Worm (Caenorhabditis elegans) whole organism, L3 larva: Measurements from ENCODE around the gene F40F4.7.

Experiments
- aly-2 ChIP-seq: fragments of 150-350 bp; optimal IDR thresholded peaks from 2 replicates; lab custom pipeline; 2014; ENCODE audit warnings: missing biosample characterization, missing genetic modification characterization
- egl-27 ChIP-seq: sonication (generic microtip); optimal IDR thresholded peaks from 4 replicates; lab custom pipeline; 2017; ENCODE audit warnings: missing biosample characterization, missing genetic modification reagents, missing genetic modification characterization
- elt-1 ChIP-seq: fragments of 150-350 bp; optimal IDR thresholded peaks from 2 replicates; lab custom pipeline; 2014; ENCODE audit warnings: missing biosample characterization, missing genetic modification characterization
- fkh-10 ChIP-seq: sonication (generic microtip); optimal IDR thresholded peaks from 2 replicates; lab custom pipeline; 2017; ENCODE audit warnings: missing biosample characterization, missing genetic modification reagents, missing genetic modification characterization

- TF ChIP-seq fkh-10 (GFP tag; lab: Kevin White, UChicago) (no peak), egl-27 (tag; lab: Kevin White, UChicago) (no peak), elt-1 (no peak), aly-2 (tag; lab: Kevin White, UChicago) (no peak)
Observed at ce11 chrX:3252500-3252899, 6.8 kb upstream of the F40F4.7 start, which contains the start of gene tba-9.
